Fruit fly (Drosophila melanogaster) whole organism, embryonic: Measurements from ENCODE around the gene bb8.

Source experiments
- B-H1 ChIP-seq: fragments of 200-800 bp; sonication (Bioruptor generic); IDR thresholded peaks from 3 replicates; pipeline ENCODE4 v1.3.6; 2022; ENCODE audit warnings: missing biosample characterization, missing genetic modification characterization
- CG12219 ChIP-seq: fragments of 200-800 bp; sonication (Bioruptor generic); optimal IDR thresholded peaks from 3 replicates; lab custom pipeline; 2018; ENCODE audit warnings: missing biosample characterization, mild to moderate bottlenecking, missing genetic modification characterization
- CG14441 ChIP-seq: fragments of 200-800 bp; sonication (Bioruptor generic); IDR thresholded peaks from 2 replicates; pipeline ENCODE4 v1.3.6; 2022; ENCODE audit warnings: missing biosample characterization, missing genetic modification characterization
- CG15011 ChIP-seq: fragments of 200-800 bp; sonication (Bioruptor generic); optimal IDR thresholded peaks from 3 replicates; lab custom pipeline; 2018; ENCODE audit warnings: missing biosample characterization, mild to moderate bottlenecking, missing genetic modification characterization
- CG15073 ChIP-seq: fragments of 200-800 bp; sonication (Bioruptor generic); optimal IDR thresholded peaks from 2 replicates; lab custom pipeline; 2016; ENCODE audit warnings: missing biosample characterization, missing genetic modification characterization
- CG16863 ChIP-seq: fragments of 200-800 bp; sonication (Bioruptor generic); optimal IDR thresholded peaks from 3 replicates; lab custom pipeline; 2016; ENCODE audit warnings: missing biosample characterization, missing genetic modification characterization
- CG17361 ChIP-seq: fragments of 200-800 bp; sonication (Bioruptor generic); IDR thresholded peaks from 3 replicates; pipeline ENCODE4 v1.3.6; 2022; ENCODE audit warnings: missing biosample characterization, missing genetic modification characterization
- CG18599 ChIP-seq: fragments of 200-800 bp; sonication (Bioruptor generic); optimal IDR thresholded peaks from 3 replicates; lab custom pipeline; 2017; ENCODE audit warnings: missing biosample characterization, missing genetic modification characterization, mild to moderate bottlenecking, moderate library complexity, missing genetic modification reagents
- CG2202 ChIP-seq: fragments of 200-800 bp; sonication (Bioruptor generic); optimal IDR thresholded peaks from 2 replicates; lab custom pipeline; 2018; ENCODE audit warnings: missing biosample characterization, mild to moderate bottlenecking, missing genetic modification characterization
- CG2712 ChIP-seq: fragments of 200-800 bp; optimal IDR thresholded peaks from 3 replicates; lab custom pipeline; 2019; ENCODE audit warnings: missing biosample characterization, mild to moderate bottlenecking, missing genetic modification characterization, moderate library complexity
- CG31441 ChIP-seq: fragments of 200-800 bp; sonication (Bioruptor generic); IDR thresholded peaks from 2 replicates; pipeline ENCODE4 v1.3.6; 2022; ENCODE audit warnings: missing biosample characterization, missing genetic modification characterization
- CG4328 ChIP-seq: fragments of 200-800 bp; sonication (Bioruptor generic); optimal IDR thresholded peaks from 3 replicates; lab custom pipeline; 2017; ENCODE audit warnings: missing biosample characterization, missing genetic modification reagents, missing genetic modification characterization
- CG4820 ChIP-seq: fragments of 200-800 bp; sonication (Bioruptor generic); optimal IDR thresholded peaks from 3 replicates; lab custom pipeline; 2016; ENCODE audit warnings: missing biosample characterization, missing genetic modification characterization
- CG7839 ChIP-seq: fragments of 200-800 bp; sonication (Bioruptor generic); optimal IDR thresholded peaks from 3 replicates; lab custom pipeline; 2018; ENCODE audit warnings: missing biosample characterization, mild to moderate bottlenecking, missing genetic modification characterization, moderate library complexity
- CHES-1-like ChIP-seq: fragments of 200-800 bp; sonication (Bioruptor generic); optimal IDR thresholded peaks from 2 replicates; lab custom pipeline; 2016; ENCODE audit warnings: missing biosample characterization, missing genetic modification characterization
- CoRest ChIP-seq: fragments of 200-800 bp; sonication (Bioruptor generic); optimal IDR thresholded peaks from 3 replicates; lab custom pipeline; 2018; ENCODE audit warnings: missing biosample characterization, mild to moderate bottlenecking, missing genetic modification characterization, moderate library complexity
- Dek ChIP-seq: fragments of 200-800 bp; sonication (Bioruptor generic); optimal IDR thresholded peaks from 3 replicates; lab custom pipeline; 2019; ENCODE audit warnings: missing biosample characterization, mild to moderate bottlenecking, missing genetic modification characterization, moderate library complexity
- Dll ChIP-seq: fragments of 200-800 bp; sonication (Bioruptor generic); IDR thresholded peaks from 4 replicates; pipeline ENCODE4 v1.3.6; 2022; ENCODE audit warnings: missing biosample characterization, missing genetic modification characterization; ENCODE audit not compliant: partially characterized antibody
- HLH54F ChIP-seq: fragments of 200-800 bp; sonication (Bioruptor generic); optimal IDR thresholded peaks from 3 replicates; lab custom pipeline; 2016; ENCODE audit warnings: missing biosample characterization, missing genetic modification characterization
- HmgD ChIP-seq: fragments of 200-800 bp; sonication (Bioruptor generic); optimal IDR thresholded peaks from 3 replicates; lab custom pipeline; 2016; ENCODE audit warnings: missing biosample characterization, missing genetic modification characterization
- Mes4 ChIP-seq: fragments of 200-800 bp; sonication (Bioruptor generic); optimal IDR thresholded peaks from 2 replicates; lab custom pipeline; 2016; ENCODE audit warnings: missing biosample characterization, missing genetic modification characterization
- Myb ChIP-seq: fragments of 200-800 bp; sonication (Bioruptor generic); optimal IDR thresholded peaks from 2 replicates; lab custom pipeline; 2016; ENCODE audit warnings: missing biosample characterization, missing genetic modification characterization
- Opbp ChIP-seq: fragments of 200-800 bp; sonication (Bioruptor generic); IDR thresholded peaks from 3 replicates; pipeline ENCODE4 v1.3.6; 2022; ENCODE audit warnings: missing biosample characterization, missing genetic modification characterization; ENCODE audit not compliant: partially characterized antibody
- Sox102F ChIP-seq: fragments of 200-800 bp; sonication (Bioruptor generic); optimal IDR thresholded peaks from 2 replicates; lab custom pipeline; 2018; ENCODE audit warnings: missing biosample characterization, mild to moderate bottlenecking, missing genetic modification characterization, moderate library complexity
- Ssrp ChIP-seq: fragments of 200-800 bp; sonication (Bioruptor generic); optimal IDR thresholded peaks from 2 replicates; lab custom pipeline; 2018; ENCODE audit warnings: missing biosample characterization, mild to moderate bottlenecking, missing genetic modification characterization, moderate library complexity
- Vsx1 ChIP-seq: fragments of 200-800 bp; sonication (Bioruptor generic); optimal IDR thresholded peaks from 2 replicates; lab custom pipeline; 2017; ENCODE audit warnings: missing biosample characterization, mild to moderate bottlenecking, missing genetic modification characterization, missing genetic modification reagents
- Xbp1 ChIP-seq: fragments of 200-800 bp; sonication (Bioruptor generic); optimal IDR thresholded peaks from 3 replicates; lab custom pipeline; 2016; ENCODE audit warnings: missing biosample characterization, mild to moderate bottlenecking, missing genetic modification characterization
- ash1 ChIP-seq: fragments of 200-800 bp; sonication (Bioruptor generic); optimal IDR thresholded peaks from 2 replicates; lab custom pipeline; 2018; ENCODE audit warnings: missing biosample characterization, mild to moderate bottlenecking, missing genetic modification characterization
- az2 ChIP-seq: fragments of 200-800 bp; sonication (Bioruptor generic); optimal IDR thresholded peaks from 3 replicates; lab custom pipeline; 2016; ENCODE audit warnings: missing biosample characterization, missing genetic modification characterization
- exex ChIP-seq: fragments of 200-800 bp; sonication (Bioruptor generic); optimal IDR thresholded peaks from 4 replicates; lab custom pipeline; 2018; ENCODE audit warnings: missing biosample characterization, mild to moderate bottlenecking, missing genetic modification characterization, moderate library complexity
- fd64A ChIP-seq: fragments of 200-800 bp; sonication (Bioruptor generic); optimal IDR thresholded peaks from 3 replicates; lab custom pipeline; 2018; ENCODE audit warnings: missing biosample characterization, mild to moderate bottlenecking, missing genetic modification characterization
- fd96Cb ChIP-seq: fragments of 200-800 bp; sonication (Bioruptor generic); optimal IDR thresholded peaks from 2 replicates; lab custom pipeline; 2018; ENCODE audit warnings: missing biosample characterization, mild to moderate bottlenecking, missing genetic modification characterization, moderate library complexity
- kay ChIP-seq: fragments of 200-800 bp; sonication (Bioruptor generic); optimal IDR thresholded peaks from 2 replicates; lab custom pipeline; 2016; ENCODE audit warnings: missing biosample characterization, missing genetic modification characterization
- kni ChIP-seq: fragments of 200-800 bp; sonication (Bioruptor generic); optimal IDR thresholded peaks from 3 replicates; lab custom pipeline; 2017; ENCODE audit warnings: mild to moderate bottlenecking, missing biosample characterization, missing genetic modification reagents, missing genetic modification characterization
- lbe ChIP-seq: fragments of 200-800 bp; sonication (Bioruptor generic); optimal IDR thresholded peaks from 2 replicates; lab custom pipeline; 2016; ENCODE audit warnings: missing biosample characterization, mild to moderate bottlenecking, missing genetic modification characterization
- lola ChIP-seq, 3 experiments: fragments of >200 bp in 2 of 3; fragments of 200-800 bp in 1 of 3; sonication (Bioruptor generic) in 1 of 3; optimal IDR thresholded peaks; 2 replicates each; lab custom pipeline; 2017 to 2019; ENCODE audit warnings: missing biosample characterization in 3 of 3, missing genetic modification characterization in 3 of 3, mild to moderate bottlenecking in 1 of 3, moderate library complexity in 1 of 3
- nau ChIP-seq: fragments of 200-800 bp; sonication (Bioruptor generic); optimal IDR thresholded peaks from 3 replicates; lab custom pipeline; 2017; ENCODE audit warnings: missing biosample characterization, mild to moderate bottlenecking, missing genetic modification characterization, missing genetic modification reagents
- nerfin-2 ChIP-seq: fragments of 200-800 bp; sonication (Bioruptor generic); IDR thresholded peaks from 2 replicates; pipeline ENCODE4 v1.3.6; 2022; ENCODE audit warnings: missing biosample characterization, missing genetic modification characterization; ENCODE audit not compliant: partially characterized antibody
- otp ChIP-seq: fragments of 200-800 bp; sonication (Bioruptor generic); IDR thresholded peaks from 3 replicates; pipeline ENCODE4, ENCODE4 v1.3.6; 2022; ENCODE audit warnings: missing biosample characterization, missing genetic modification characterization
- prd ChIP-seq, 3 experiments: fragments of >200 bp in 2 of 3; fragments of 200-800 bp in 1 of 3; sonication (Bioruptor generic) in 1 of 3; optimal IDR thresholded peaks in 2 of 3; IDR thresholded peaks in 1 of 3; 2 replicates in 2 of 3; 3 replicates in 1 of 3; pipeline versions ENCODE4 v1.3.6 to Lab custom; 2017 to 2022; ENCODE audit warnings: missing biosample characterization in 1 of 3, missing genetic modification characterization in 1 of 3
- scrt ChIP-seq: fragments of 200-800 bp; sonication (Bioruptor generic); optimal IDR thresholded peaks from 2 replicates; lab custom pipeline; 2018; ENCODE audit warnings: missing biosample characterization, mild to moderate bottlenecking, missing genetic modification characterization, moderate library complexity
- sens-2 ChIP-seq: fragments of 200-800 bp; sonication (Bioruptor generic); IDR thresholded peaks from 2 replicates; pipeline ENCODE4 v1.3.6; 2022; ENCODE audit warnings: missing biosample characterization, missing genetic modification characterization
- seq ChIP-seq: fragments of 200-800 bp; sonication (Bioruptor generic); IDR thresholded peaks from 2 replicates; pipeline ENCODE4 v1.3.6; 2022; ENCODE audit warnings: missing biosample characterization, missing genetic modification characterization
- shn ChIP-seq: fragments of 200-800 bp; sonication (Bioruptor generic); optimal IDR thresholded peaks from 3 replicates; lab custom pipeline; 2016; ENCODE audit warnings: missing biosample characterization, missing genetic modification characterization
- tin ChIP-seq: fragments of 200-800 bp; sonication (Bioruptor generic); optimal IDR thresholded peaks from 3 replicates; lab custom pipeline; 2016; ENCODE audit warnings: missing biosample characterization, missing genetic modification characterization
- tll ChIP-seq, 2 experiments: fragments of 200-800 bp in 1 of 2; fragments of >200 bp in 1 of 2; sonication (Bioruptor generic) in 1 of 2; optimal IDR thresholded peaks; 2 replicates each; lab custom pipeline; 2017 to 2019; ENCODE audit warnings: missing biosample characterization in 2 of 2, missing genetic modification characterization in 2 of 2, mild to moderate bottlenecking in 1 of 2, moderate library complexity in 1 of 2
- usp ChIP-seq: fragments of >200 bp; optimal IDR thresholded peaks from 2 replicates; lab custom pipeline; 2017; ENCODE audit warnings: missing biosample characterization, missing genetic modification characterization

The bb8 gene

DNA sequence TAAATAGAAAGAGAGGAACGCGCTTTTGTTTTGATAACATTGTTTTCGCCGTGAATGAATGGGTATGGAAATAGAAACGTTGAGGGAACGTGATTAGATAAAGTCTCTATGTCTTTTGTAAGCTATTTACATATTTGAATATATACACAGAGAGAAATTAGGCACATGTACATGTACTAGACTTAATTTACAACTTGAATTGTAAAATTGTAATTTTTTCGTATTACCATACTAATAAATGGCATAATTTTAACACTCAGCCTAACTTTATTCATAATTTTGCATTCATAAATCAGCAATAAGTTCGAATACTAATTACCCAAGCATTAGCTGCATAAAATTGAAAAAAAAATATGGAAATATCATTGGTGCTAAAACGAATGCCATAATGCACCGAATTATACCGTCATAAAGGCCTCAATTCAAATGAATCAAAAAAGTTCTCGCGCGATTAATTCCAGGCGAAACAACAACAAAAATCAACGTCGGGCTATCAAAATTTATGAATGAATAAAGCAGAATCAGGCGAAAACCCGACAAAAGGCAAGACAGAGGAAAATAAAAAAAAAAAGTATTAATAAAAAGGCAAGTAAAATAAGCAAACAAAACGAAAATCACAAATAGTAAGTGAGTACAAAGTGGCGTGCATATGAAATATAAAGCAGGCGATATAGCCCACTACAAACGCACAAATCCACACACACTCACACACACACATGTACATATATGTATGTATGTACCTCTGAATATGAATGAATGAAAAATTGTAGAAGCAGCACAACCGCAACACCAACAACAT, 42.7 kb upstream of the bb8 start (continued):
- TF ChIP-seq scrt (GFP tag; lab: Kevin White, UChicago), result peak; percentile 21
- peak in 1 of 3 experiments; percentile 59 for TF ChIP-seq lola (GFP tag; optimal IDR thresholded peaks at IDR 0.05; lab: Kevin White, UChicago)
- no peak for TF ChIP-seq B-H1 (GFP tag; lab: Robert Waterston, UW)
- TF ChIP-seq CG4820, result peak; percentile 1
- no peak for TF ChIP-seq lbe (GFP tag; lab: Kevin White, UChicago)
- peak; percentile 43 for TF ChIP-seq CG15011 (GFP tag; lab: Kevin White, UChicago)
- peak; percentile 38 for TF ChIP-seq CG2202 (tag; lab: Kevin White, UChicago)
- TF ChIP-seq kay, result peak; percentile 42
- no peak for TF ChIP-seq CG15073
- no peak for TF ChIP-seq tll (GFP tag; optimal IDR thresholded peaks at IDR 0.05; lab: Kevin White, UChicago)
- TF ChIP-seq CG18599, result peak; percentile 51
- TF ChIP-seq prd (optimal IDR thresholded peaks at IDR 0.05; lab: Kevin White, UChicago), result no peak
- TF ChIP-seq prd (GFP tag; IDR thresholded peaks at IDR 0.05; lab: Robert Waterston, UW), result peak; percentile 14; the same call in 1 of the 3 replicates
- TF ChIP-seq CG14441, result no peak
- peak; percentile 26 for TF ChIP-seq Mes4 (GFP tag; lab: Kevin White, UChicago)
- peak; percentile 1 for TF ChIP-seq shn (GFP tag; lab: Kevin White, UChicago)
- peak; percentile 31 for TF ChIP-seq HLH54F (GFP tag; lab: Kevin White, UChicago)
- no peak for TF ChIP-seq Dll (GFP tag; lab: Robert Waterston, UW)
- peak; percentile 5 for TF ChIP-seq Vsx1 (GFP tag; lab: Kevin White, UChicago)
- TF ChIP-seq Opbp (GFP tag; lab: Robert Waterston, UW), result no peak
- peak; percentile 50 for TF ChIP-seq Xbp1 (GFP tag; lab: Kevin White, UChicago)
- no peak for TF ChIP-seq nerfin-2 (GFP tag; lab: Robert Waterston, UW)
- peak; percentile 1 for TF ChIP-seq CG4328
- peak; percentile 42 for TF ChIP-seq fd64A
- peak; percentile 77 for TF ChIP-seq CG31441 (GFP tag; lab: Robert Waterston, UW)
- TF ChIP-seq CG2712 (tag; lab: Kevin White, UChicago), result peak; percentile 72
- peak; percentile 42; the same call in 1 of the 2 replicates for TF ChIP-seq seq
- TF ChIP-seq CG7839 (tag; lab: Kevin White, UChicago), result peak; percentile 73
- TF ChIP-seq kni (GFP tag; lab: Kevin White, UChicago), result no peak
- TF ChIP-seq CG16863 (GFP tag; lab: Kevin White, UChicago), result peak; percentile 24
- no peak for TF ChIP-seq sens-2 (GFP tag; lab: Robert Waterston, UW)
- peak; percentile 71 for TF ChIP-seq fd96Cb (tag; lab: Kevin White, UChicago)
- peak; percentile 79 for TF ChIP-seq Sox102F (GFP tag; lab: Kevin White, UChicago)
- peak; percentile 45 for TF ChIP-seq CG12219 (GFP tag; lab: Kevin White, UChicago)
- TF ChIP-seq CoRest (tag; lab: Kevin White, UChicago), result peak; percentile 76
- peak; percentile 32 for TF ChIP-seq az2 (GFP tag; lab: Kevin White, UChicago)
- TF ChIP-seq exex (tag; lab: Kevin White, UChicago), result no peak
- peak; percentile 53 for TF ChIP-seq CHES-1-like (GFP tag; lab: Kevin White, UChicago)
- peak; percentile 56 for TF ChIP-seq Ssrp (tag; lab: Kevin White, UChicago)
- 0 out of 3 replicates have a peak, but pooled peaks have one; percentile 28 for TF ChIP-seq otp (GFP tag; lab: Robert Waterston, UW)
- no peak for TF ChIP-seq usp (GFP tag; lab: Kevin White, UChicago)
- peak; percentile 79 for TF ChIP-seq CG17361
- TF ChIP-seq Dek (tag; lab: Kevin White, UChicago), result peak; percentile 26
- TF ChIP-seq Myb, result no peak
- TF ChIP-seq tin (GFP tag; lab: Kevin White, UChicago), result peak; percentile 29
- TF ChIP-seq nau (GFP tag; lab: Kevin White, UChicago), result peak; percentile 26
- no peak for TF ChIP-seq HmgD
- TF ChIP-seq ash1 (GFP tag; lab: Kevin White, UChicago), result no peak
